Worm (Caenorhabditis elegans): ENCODE measurements around the gene F56B3.9.

Gene F56B3.9

DNA sequence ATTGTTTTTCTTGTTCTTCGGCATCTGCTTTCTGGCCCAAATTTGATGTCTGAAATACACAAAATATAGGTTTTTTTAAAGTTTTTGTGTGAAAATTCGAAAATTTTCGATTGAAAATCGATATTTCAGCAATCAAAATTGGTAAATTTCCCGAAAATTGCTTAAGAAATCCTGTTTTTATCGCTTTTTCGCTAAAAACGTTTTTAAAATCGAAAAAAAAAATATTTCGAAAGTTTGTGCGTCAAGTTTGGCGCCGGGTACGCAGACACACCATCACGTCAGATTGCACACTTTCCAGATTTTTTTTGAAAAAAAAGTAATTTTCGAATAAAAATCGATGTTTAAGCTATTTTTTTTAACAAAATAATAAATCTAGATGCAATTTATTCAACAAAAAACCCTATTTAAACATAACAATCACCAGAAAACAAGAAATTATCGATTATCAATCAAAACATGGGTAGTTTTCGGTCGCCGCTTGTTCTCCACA is 24.3 kb downstream of the F56B3.9 start, which contains the start of gene skr-18:
Gene skr-18 (minus strand): TSS at position 51 of the 490 bp plus-strand sequence.
- no peak for TF ChIP-seq ama-1 (optimal IDR thresholded peaks at IDR 0.05)
- no peak for TF ChIP-seq zag-1 (tag; optimal IDR thresholded peaks at IDR 0.05)
- TF ChIP-seq nhr-28 (tag; optimal IDR thresholded peaks at IDR 0.05): no peak
- TF ChIP-seq pqm-1 (tag; optimal IDR thresholded peaks at IDR 0.05): no peak
- TF ChIP-seq fkh-2 (tag; optimal IDR thresholded peaks at IDR 0.05): no peak
- no peak for TF ChIP-seq nfya-1 (tag; optimal IDR thresholded peaks at IDR 0.05; ENCODE audit: insufficient read depth)
- TF ChIP-seq egl-27 (tag; optimal IDR thresholded peaks at IDR 0.05): no peak
- TF ChIP-seq nhr-12 (tag; optimal IDR thresholded peaks at IDR 0.05): no peak
- no peak for TF ChIP-seq elt-1 (tag; optimal IDR thresholded peaks at IDR 0.05)
- no peak for TF ChIP-seq pha-4 (tag; optimal IDR thresholded peaks at IDR 0.05)
- TF ChIP-seq mdl-1 (tag; optimal IDR thresholded peaks at IDR 0.05): no peak
- no peak for TF ChIP-seq jun-1 (tag; optimal IDR thresholded peaks at IDR 0.05)
- no peak for TF ChIP-seq nhr-43 (tag; optimal IDR thresholded peaks at IDR 0.05; ENCODE audit: poor library complexity, severe bottlenecking)
- no peak for TF ChIP-seq nhr-77 (tag; optimal IDR thresholded peaks at IDR 0.05)
- no peak for TF ChIP-seq hmg-11 (tag; optimal IDR thresholded peaks at IDR 0.05)
- TF ChIP-seq eor-1 (tag; optimal IDR thresholded peaks at IDR 0.05): no peak

DNA sequence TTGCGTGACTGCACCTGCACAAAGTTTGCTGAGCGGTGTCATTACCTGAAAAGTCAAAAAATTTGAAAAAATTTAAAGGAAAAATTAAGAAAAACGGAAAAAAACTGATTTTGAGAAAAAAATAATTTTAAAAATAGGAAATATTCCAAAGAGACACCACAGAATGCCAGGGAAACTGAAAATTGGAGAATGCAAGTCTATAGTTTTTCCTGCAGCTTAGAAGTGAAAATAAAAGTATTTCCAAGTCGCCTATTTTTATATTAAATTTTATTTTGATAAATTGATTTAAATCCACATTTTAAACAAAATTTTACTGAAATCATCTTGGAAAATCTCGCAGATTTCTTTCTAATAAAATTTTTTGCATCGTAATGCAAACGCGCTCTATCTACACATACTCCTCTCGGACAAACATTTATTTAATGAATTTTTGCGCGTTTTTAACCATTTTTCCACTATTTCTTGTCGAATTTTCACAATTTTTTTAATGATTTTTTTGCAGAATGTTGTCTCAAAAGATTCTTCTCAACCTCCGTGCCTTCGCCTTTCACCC is 25.4 kb downstream of the F56B3.9 start, which contains the start of the genes F56B3.11 and ech-5:
Gene F56B3.11 (minus strand): TSS at position 51 of the 553 bp plus-strand sequence.
Gene ech-5 (plus strand): TSS at position 503 of the 553 bp plus-strand sequence.
- TF ChIP-seq elt-3 (tag; optimal IDR thresholded peaks at IDR 0.05) (no peak), lin-15B (tag; optimal IDR thresholded peaks at IDR 0.05) (peak; percentile 92), elt-1 (tag; optimal IDR thresholded peaks at IDR 0.05) (peak; percentile 81), jun-1 (tag; optimal IDR thresholded peaks at IDR 0.05) (no peak), snpc-4 (tag; optimal IDR thresholded peaks at IDR 0.05) (peak; percentile 2), nhr-67 (tag; optimal IDR thresholded peaks at IDR 0.05) (no peak), pha-4 (tag; optimal IDR thresholded peaks at IDR 0.05) (peak; percentile 74), nhr-23 (tag; optimal IDR thresholded peaks at IDR 0.05) (peak; percentile 73), elt-2 (tag; optimal IDR thresholded peaks at IDR 0.05) (peak; percentile 41), eor-1 (tag; optimal IDR thresholded peaks at IDR 0.05) (peak in 1 of 2 experiments; percentile 10), hmg-11 (tag; optimal IDR thresholded peaks at IDR 0.05) (peak; percentile 75), skn-1 (tag; optimal IDR thresholded peaks at IDR 0.05) (peak; percentile 61), nfya-1 (tag; optimal IDR thresholded peaks at IDR 0.05; ENCODE audit: insufficient read depth) (peak; percentile 28), pqm-1 (tag; optimal IDR thresholded peaks at IDR 0.05) (peak; percentile 20), nhr-76 (tag; optimal IDR thresholded peaks at IDR 0.05) (no peak), ceh-16 (tag; optimal IDR thresholded peaks at IDR 0.05) (no peak), nhr-237 (tag; optimal IDR thresholded peaks at IDR 0.05) (no peak), unc-39 (tag; optimal IDR thresholded peaks at IDR 0.05) (no peak), nhr-77 (tag; optimal IDR thresholded peaks at IDR 0.05) (no peak), lsy-12 (tag; optimal IDR thresholded peaks at IDR 0.05) (peak; percentile 75), fkh-2 (tag; optimal IDR thresholded peaks at IDR 0.05) (no peak), R02D3.7 (tag; optimal IDR thresholded peaks at IDR 0.05) (no peak)

DNA sequence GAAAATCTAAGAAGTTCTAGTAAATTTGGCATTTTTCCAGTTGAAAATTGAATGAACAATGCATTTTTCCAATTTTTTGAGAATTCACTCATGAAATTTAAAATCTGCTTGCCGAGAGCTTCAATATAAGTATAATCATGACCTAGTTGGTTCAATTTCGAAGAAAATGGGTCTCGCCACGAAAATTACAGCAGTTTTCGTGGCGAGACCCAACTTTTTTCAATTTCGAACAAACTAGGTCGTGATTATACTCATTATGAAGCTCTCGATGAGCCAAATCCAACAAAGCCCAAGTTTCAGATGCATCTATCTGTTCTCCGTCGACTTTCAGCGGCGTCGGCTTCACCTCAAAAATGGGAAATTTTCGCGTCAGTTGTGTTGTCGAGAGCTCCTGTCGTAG is 29.4 kb downstream of the F56B3.9 start, which contains the start of gene mrpl-46:
Gene mrpl-46 (plus strand): TSS at position 301 of the 400 bp plus-strand sequence.
- TF ChIP-seq unc-62 (GFP tag; optimal IDR thresholded peaks at IDR 0.05) (no peak), nhr-76 (tag; optimal IDR thresholded peaks at IDR 0.05) (no peak), lin-15B (tag; optimal IDR thresholded peaks at IDR 0.05) (no peak)

DNA sequence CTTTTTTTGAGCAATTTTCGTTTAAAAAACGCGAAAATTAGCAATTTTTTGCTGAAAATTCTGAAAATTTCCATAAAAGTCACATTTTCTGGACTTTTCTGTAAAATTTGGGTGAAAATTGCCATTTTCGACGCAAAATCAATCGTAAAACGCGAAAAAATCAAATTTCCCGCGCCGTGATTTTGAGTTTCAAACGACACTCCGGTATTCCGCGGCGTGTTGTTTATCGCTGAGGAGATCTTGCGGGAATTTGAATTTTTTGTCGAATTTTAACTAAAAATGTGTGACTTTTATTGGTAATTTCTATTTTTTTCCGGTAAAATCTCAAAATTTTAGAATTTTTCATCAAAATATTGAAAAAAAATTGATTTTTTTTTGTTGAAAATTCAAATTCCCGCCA is 30.0 kb downstream of the F56B3.9 start:
- no peak for TF ChIP-seq mml-1 (tag; optimal IDR thresholded peaks at IDR 0.05)
- TF ChIP-seq fos-1 (tag; optimal IDR thresholded peaks at IDR 0.05): no peak
- TF ChIP-seq nhr-67 (tag; optimal IDR thresholded peaks at IDR 0.05): no peak
- TF ChIP-seq ztf-4 (tag; optimal IDR thresholded peaks at IDR 0.05): no peak
- TF ChIP-seq snpc-4 (tag; optimal IDR thresholded peaks at IDR 0.05): no peak
- no peak for TF ChIP-seq ceh-82 (tag; optimal IDR thresholded peaks at IDR 0.05)
- TF ChIP-seq ceh-9 (tag; optimal IDR thresholded peaks at IDR 0.05): no peak
- no peak for TF ChIP-seq unc-62 (GFP tag; optimal IDR thresholded peaks at IDR 0.05)
